Worm (Caenorhabditis elegans) whole organism, midembryonic: ENCODE results near the gene fut-8.

ENCODE experiments used
- T22C8.4 ChIP-seq: fragments of 200-800 bp; sonication (Bioruptor generic); IDR thresholded peaks from 2 replicates; pipeline ENCODE4 v1.3.6; 2022; ENCODE audit warnings: missing genetic modification characterization, missing compliant biosample characterization
- cog-1 ChIP-seq: sonication (generic microtip); optimal IDR thresholded peaks from 2 replicates; lab custom pipeline; 2016; ENCODE audit warnings: missing genetic modification characterization, missing compliant biosample characterization
- flt-1 ChIP-seq: fragments of 200-800 bp; sonication (Bioruptor generic); IDR thresholded peaks from 2 replicates; pipeline ENCODE4 v1.3.6; 2022; ENCODE audit warnings: missing genetic modification characterization, missing compliant biosample characterization
- med-1 ChIP-seq: sonication (generic microtip); optimal IDR thresholded peaks from 2 replicates; lab custom pipeline; 2017; ENCODE audit warnings: missing genetic modification characterization, mild to moderate bottlenecking, missing compliant biosample characterization, antibody characterized with exemption, missing genetic modification reagents; ENCODE audit not compliant: insufficient read depth
- ref-1 ChIP-seq: fragments of 200-800 bp; sonication (Bioruptor generic); conservative IDR thresholded peaks from 2 replicates; pipeline ENCODE4 v1.3.6; 2022; ENCODE audit warnings: missing genetic modification reagents, missing genetic modification characterization, missing compliant biosample characterization
- ztf-23 ChIP-seq: fragments of 200-800 bp; sonication (Bioruptor generic); IDR thresholded peaks from 2 replicates; pipeline ENCODE4 v1.3.6; 2022; ENCODE audit warnings: missing genetic modification reagents, missing genetic modification characterization, missing compliant biosample characterization
- ztf-29 ChIP-seq: fragments of 200-800 bp; sonication (Bioruptor generic); IDR thresholded peaks from 2 replicates; pipeline ENCODE4 v1.3.6; 2022; ENCODE audit warnings: missing genetic modification reagents, missing genetic modification characterization, missing compliant biosample characterization

ce11 chrV:6034714-6035113 is 44.4 kb upstream of the fut-8 start, which contains the start of gene dhs-17:
- TF ChIP-seq ref-1 (GFP tag; lab: Robert Waterston, UW) (no peak), ztf-29 (GFP tag; lab: Robert Waterston, UW) (no peak), flt-1 (GFP tag; lab: Robert Waterston, UW) (no peak), T22C8.4 (GFP tag; lab: Robert Waterston, UW) (no peak), med-1 (GFP tag; lab: Kevin White, UChicago) (no peak), ztf-23 (GFP tag; lab: Robert Waterston, UW) (no peak), cog-1 (no peak)
